Worm (Caenorhabditis elegans) whole organism, early embryonic: ENCODE results near the gene ZK287.9.

Source experiments
- B0310.2 ChIP-seq: sonication (generic microtip); optimal IDR thresholded peaks from 2 replicates; lab custom pipeline; 2016; ENCODE audit warnings: mild to moderate bottlenecking, missing genetic modification characterization, missing compliant biosample characterization
- F13C5.2 ChIP-seq: sonication (generic microtip); optimal IDR thresholded peaks from 2 replicates; lab custom pipeline; 2017; ENCODE audit warnings: mild to moderate bottlenecking, missing genetic modification characterization, inconsistent platforms, missing compliant biosample characterization
- aly-1 ChIP-seq: sonication (generic microtip); optimal IDR thresholded peaks from 2 replicates; lab custom pipeline; 2016; ENCODE audit warnings: missing genetic modification characterization, missing compliant biosample characterization
- ama-1 ChIP-seq: fragments of 150-350 bp; optimal IDR thresholded peaks from 2 replicates; lab custom pipeline; 2014
- ceh-13 ChIP-seq: fragments of 200-800 bp; sonication (Bioruptor generic); optimal IDR thresholded peaks from 2 replicates; lab custom pipeline; 2018; ENCODE audit warnings: mild to moderate bottlenecking, missing genetic modification characterization, missing compliant biosample characterization
- ceh-36 ChIP-seq: sonication (generic microtip); optimal IDR thresholded peaks from 2 replicates; lab custom pipeline; 2016; ENCODE audit warnings: missing genetic modification characterization, inconsistent platforms, missing compliant biosample characterization
- ets-7 ChIP-seq: sonication (generic microtip); optimal IDR thresholded peaks from 2 replicates; lab custom pipeline; 2016; ENCODE audit warnings: missing genotype, missing genetic modification characterization, missing compliant biosample characterization
- flt-1 ChIP-seq: fragments of 200-800 bp; sonication (Bioruptor generic); IDR thresholded peaks from 2 replicates; pipeline ENCODE4 v1.3.6; 2022; ENCODE audit warnings: missing genetic modification characterization, missing compliant biosample characterization
- hmbx-1 ChIP-seq: sonication (generic microtip); optimal IDR thresholded peaks from 2 replicates; lab custom pipeline; 2016; ENCODE audit warnings: mild to moderate bottlenecking, missing genetic modification characterization, missing compliant biosample characterization
- hmg-4 ChIP-seq: fragments of 200-800 bp; sonication (Bioruptor generic); optimal IDR thresholded peaks from 2 replicates; lab custom pipeline; 2018; ENCODE audit warnings: mild to moderate bottlenecking, missing genetic modification characterization, missing compliant biosample characterization
- hnd-1 ChIP-seq: sonication (generic microtip); optimal IDR thresholded peaks from 2 replicates; lab custom pipeline; 2016; ENCODE audit warnings: missing genetic modification characterization, missing compliant biosample characterization
- pes-1 ChIP-seq: fragments of 200-800 bp; sonication (Bioruptor generic); IDR thresholded peaks from 2 replicates; pipeline ENCODE4 v1.3.6; 2022; ENCODE audit warnings: missing genetic modification reagents, missing genetic modification characterization, missing compliant biosample characterization
- scrt-1 ChIP-seq: fragments of 200-800 bp; sonication (Bioruptor generic); IDR thresholded peaks from 2 replicates; pipeline ENCODE4 v1.3.6; 2022; ENCODE audit warnings: missing genetic modification characterization, missing compliant biosample characterization
- sea-1 ChIP-seq: fragments of 200-800 bp; sonication (Bioruptor generic); conservative IDR thresholded peaks from 2 replicates; pipeline ENCODE4 v1.3.6; 2022; ENCODE audit warnings: missing genetic modification characterization, missing compliant biosample characterization
- tbx-11 ChIP-seq: fragments of 200-800 bp; sonication (Bioruptor generic); IDR thresholded peaks from 2 replicates; pipeline ENCODE4 v1.3.6; 2022; ENCODE audit warnings: missing genetic modification characterization, missing compliant biosample characterization
- tbx-37 ChIP-seq: fragments of 200-800 bp; sonication (Bioruptor generic); conservative IDR thresholded peaks from 2 replicates; pipeline ENCODE4 v1.3.6; 2022; ENCODE audit warnings: missing genetic modification reagents, missing genetic modification characterization, missing compliant biosample characterization
- tra-4 ChIP-seq: sonication (generic microtip); optimal IDR thresholded peaks from 2 replicates; lab custom pipeline; 2017; ENCODE audit warnings: missing genetic modification characterization, missing compliant biosample characterization

The ZK287.9 gene

ce11 chrV:9696715-9697114 is 17.6 kb downstream of the ZK287.9 start, which contains the start of gene her-1:
her-1 (plus strand) TSS chrV:9697015.
- no peak for TF ChIP-seq ceh-13 (GFP tag; lab: Kevin White, UChicago)
- no peak for TF ChIP-seq B0310.2 (tag; lab: Kevin White, UChicago)
- no peak for TF ChIP-seq sea-1 (GFP tag; lab: Robert Waterston, UW)
- TF ChIP-seq tbx-11 = no peak
- TF ChIP-seq hnd-1 = no peak
- no peak for TF ChIP-seq hmbx-1 (tag; lab: Kevin White, UChicago)
- TF ChIP-seq ama-1 = no peak
- TF ChIP-seq F13C5.2 (tag; lab: Kevin White, UChicago) = no peak
- TF ChIP-seq scrt-1 (GFP tag; lab: Robert Waterston, UW) = no peak
- TF ChIP-seq pes-1 (GFP tag; lab: Robert Waterston, UW) = no peak
- no peak for TF ChIP-seq hmg-4 (GFP tag; lab: Kevin White, UChicago)

ce11 chrV:9699216-9699615 is 20.1 kb downstream of the ZK287.9 start:
- TF ChIP-seq ceh-36 (tag; lab: Kevin White, UChicago) (no peak), ceh-13 (GFP tag; lab: Kevin White, UChicago) (no peak), ets-7 (no peak), flt-1 (GFP tag; lab: Robert Waterston, UW) (no peak), hmbx-1 (tag; lab: Kevin White, UChicago) (no peak), hmg-4 (GFP tag; lab: Kevin White, UChicago) (no peak), B0310.2 (tag; lab: Kevin White, UChicago) (no peak), aly-1 (tag; lab: Kevin White, UChicago) (no peak), tra-4 (tag; lab: Kevin White, UChicago) (no peak), ama-1 (no peak), sea-1 (GFP tag; lab: Robert Waterston, UW) (no peak), hnd-1 (no peak), tbx-11 (no peak), pes-1 (GFP tag; lab: Robert Waterston, UW) (no peak), F13C5.2 (tag; lab: Kevin White, UChicago) (no peak), scrt-1 (GFP tag; lab: Robert Waterston, UW) (no peak), tbx-37 (GFP tag; lab: Robert Waterston, UW) (no peak)

ce11 chrV:9701861-9702260 is 22.7 kb downstream of the ZK287.9 start:
- TF ChIP-seq sea-1 (GFP tag; lab: Robert Waterston, UW) (no peak), aly-1 (tag; lab: Kevin White, UChicago) (no peak), ets-7 (no peak), F13C5.2 (tag; lab: Kevin White, UChicago) (no peak), ceh-36 (tag; lab: Kevin White, UChicago) (no peak), pes-1 (GFP tag; lab: Robert Waterston, UW) (no peak), flt-1 (GFP tag; lab: Robert Waterston, UW) (no peak), tbx-11 (no peak), ceh-13 (GFP tag; lab: Kevin White, UChicago) (no peak), scrt-1 (GFP tag; lab: Robert Waterston, UW) (no peak), hnd-1 (no peak), ama-1 (no peak), tbx-37 (GFP tag; lab: Robert Waterston, UW) (no peak), B0310.2 (tag; lab: Kevin White, UChicago) (no peak)

- TF ChIP-seq hmg-4 (GFP tag; lab: Kevin White, UChicago) = no peak
- no peak for TF ChIP-seq B0310.2 (tag; lab: Kevin White, UChicago)
- TF ChIP-seq ama-1 = no peak
- no peak for TF ChIP-seq tbx-11
- no peak for TF ChIP-seq scrt-1 (GFP tag; lab: Robert Waterston, UW)
- no peak for TF ChIP-seq aly-1 (tag; lab: Kevin White, UChicago)
- TF ChIP-seq sea-1 (GFP tag; lab: Robert Waterston, UW) = no peak
- no peak for TF ChIP-seq flt-1 (GFP tag; lab: Robert Waterston, UW)
- no peak for TF ChIP-seq hnd-1
- TF ChIP-seq F13C5.2 (tag; lab: Kevin White, UChicago) = no peak
- TF ChIP-seq hmbx-1 (tag; lab: Kevin White, UChicago) = no peak
- no peak for TF ChIP-seq tbx-37 (GFP tag; lab: Robert Waterston, UW)
- no peak for TF ChIP-seq ceh-36 (tag; lab: Kevin White, UChicago)
Measured at ce11 chrV:9702755-9703154, 23.6 kb downstream of the ZK287.9 start, which contains the start of gene xbx-6. xbx-6 (plus strand) TSS chrV:9703055.

- TF ChIP-seq ets-7 (no peak), hmbx-1 (tag; lab: Kevin White, UChicago) (no peak), pes-1 (GFP tag; lab: Robert Waterston, UW) (no peak), aly-1 (tag; lab: Kevin White, UChicago) (no peak), sea-1 (GFP tag; lab: Robert Waterston, UW) (no peak), hmg-4 (GFP tag; lab: Kevin White, UChicago) (no peak), ceh-36 (tag; lab: Kevin White, UChicago) (no peak), scrt-1 (GFP tag; lab: Robert Waterston, UW) (no peak)
Measured at ce11 chrV:9703549-9703948, 24.4 kb downstream of the ZK287.9 start.

- TF ChIP-seq hnd-1 (no peak), hmg-4 (GFP tag; lab: Kevin White, UChicago) (no peak), sea-1 (GFP tag; lab: Robert Waterston, UW) (no peak), tbx-11 (no peak), ama-1 (no peak), F13C5.2 (tag; lab: Kevin White, UChicago) (no peak), pes-1 (GFP tag; lab: Robert Waterston, UW) (no peak), flt-1 (GFP tag; lab: Robert Waterston, UW) (no peak), aly-1 (tag; lab: Kevin White, UChicago) (no peak), tbx-37 (GFP tag; lab: Robert Waterston, UW) (no peak), hmbx-1 (tag; lab: Kevin White, UChicago) (no peak), tra-4 (tag; lab: Kevin White, UChicago) (no peak), ceh-13 (GFP tag; lab: Kevin White, UChicago) (no peak), B0310.2 (tag; lab: Kevin White, UChicago) (no peak), scrt-1 (GFP tag; lab: Robert Waterston, UW) (no peak), ets-7 (no peak), ceh-36 (tag; lab: Kevin White, UChicago) (no peak)
Measured at ce11 chrV:9704399-9704798, 25.2 kb downstream of the ZK287.9 start.

ce11 chrV:9706592-9706991 is 27.4 kb downstream of the ZK287.9 start:
- TF ChIP-seq ceh-36 (tag; lab: Kevin White, UChicago) (no peak), tbx-11 (no peak), hnd-1 (no peak), scrt-1 (GFP tag; lab: Robert Waterston, UW) (no peak), flt-1 (GFP tag; lab: Robert Waterston, UW) (no peak), ama-1 (no peak), ceh-13 (GFP tag; lab: Kevin White, UChicago) (no peak), sea-1 (GFP tag; lab: Robert Waterston, UW) (no peak), B0310.2 (tag; lab: Kevin White, UChicago) (no peak), pes-1 (GFP tag; lab: Robert Waterston, UW) (no peak), tra-4 (tag; lab: Kevin White, UChicago) (no peak)
